Fruit fly (Drosophila melanogaster) whole organism, wandering third instar larva: Measurements from ENCODE around the gene CG10005.

Experiments
- CG32264 ChIP-seq: fragments of 200-800 bp; sonication (Bioruptor generic); optimal IDR thresholded peaks from 2 replicates; lab custom pipeline; 2016; ENCODE audit warnings: missing biosample characterization, missing genetic modification characterization
- CG9705 ChIP-seq: fragments of 200-800 bp; sonication (Bioruptor generic); optimal IDR thresholded peaks from 2 replicates; lab custom pipeline; 2018; ENCODE audit warnings: missing biosample characterization, mild to moderate bottlenecking, missing genetic modification characterization
- CrebA ChIP-seq: fragments of 200-800 bp; sonication (Bioruptor generic); optimal IDR thresholded peaks from 2 replicates; lab custom pipeline; 2016; ENCODE audit warnings: missing biosample characterization, mild to moderate bottlenecking, missing genetic modification characterization, borderline replicate concordance
- Dfd ChIP-seq: fragments of >200 bp; optimal IDR thresholded peaks from 2 replicates; lab custom pipeline; 2017; ENCODE audit warnings: missing biosample characterization, missing genetic modification characterization
- Dif ChIP-seq: fragments of 200-275, 200-300 bp; sonication (Bioruptor generic); optimal IDR thresholded peaks from 2 replicates; lab custom pipeline; 2018; ENCODE audit warnings: missing biosample characterization, missing genetic modification characterization; ENCODE audit not compliant: partially characterized antibody
- GATAd ChIP-seq: sonication (Bioruptor generic); optimal IDR thresholded peaks from 2 replicates; lab custom pipeline; 2016; ENCODE audit warnings: missing biosample characterization, missing genetic modification characterization
- HLH106 ChIP-seq: fragments of 200-800 bp; optimal IDR thresholded peaks from 3 replicates; lab custom pipeline; 2019; ENCODE audit warnings: missing biosample characterization, mild to moderate bottlenecking, missing genetic modification characterization, moderate library complexity
- Hr83 ChIP-seq: fragments of 200-300 bp; sonication (Bioruptor generic); optimal IDR thresholded peaks from 2 replicates; lab custom pipeline; 2016; ENCODE audit warnings: missing biosample characterization, mild to moderate bottlenecking, missing genetic modification characterization, moderate library complexity; ENCODE audit not compliant: poor library complexity, severe bottlenecking
- Jra ChIP-seq: sonication (Bioruptor generic); optimal IDR thresholded peaks from 2 replicates; lab custom pipeline; 2016; ENCODE audit warnings: missing biosample characterization, missing genetic modification characterization
- Mio ChIP-seq: sonication (Bioruptor generic); optimal IDR thresholded peaks from 2 replicates; lab custom pipeline; 2016; ENCODE audit warnings: missing biosample characterization, missing genetic modification characterization
- OdsH ChIP-seq: fragments of 200-800 bp; sonication (Bioruptor generic); optimal IDR thresholded peaks from 2 replicates; lab custom pipeline; 2016; ENCODE audit warnings: missing biosample characterization, mild to moderate bottlenecking, missing genetic modification characterization
- Rel ChIP-seq, 2 experiments: fragments of 200-800 bp; sonication (Bioruptor generic) in 1 of 2; optimal IDR thresholded peaks; 2 replicates in 1 of 2; 3 replicates in 1 of 2; lab custom pipeline; 2016 to 2019; ENCODE audit warnings: mild to moderate bottlenecking in 2 of 2, missing biosample characterization in 2 of 2, missing genetic modification characterization in 2 of 2, moderate library complexity in 1 of 2
- Sp1 ChIP-seq: fragments of 200-800 bp; sonication (Bioruptor generic); optimal IDR thresholded peaks from 3 replicates; lab custom pipeline; 2019; ENCODE audit warnings: missing biosample characterization, mild to moderate bottlenecking, missing genetic modification characterization, moderate library complexity
- Vsx2 ChIP-seq: fragments of 200-300, 225-300 bp; sonication (Bioruptor generic); optimal IDR thresholded peaks from 2 replicates; lab custom pipeline; 2018; ENCODE audit warnings: missing biosample characterization, missing genetic modification characterization; ENCODE audit not compliant: partially characterized antibody
- br ChIP-seq: fragments of 200-800 bp; sonication (Bioruptor generic); optimal IDR thresholded peaks from 2 replicates; lab custom pipeline; 2016; ENCODE audit warnings: missing biosample characterization, missing genetic modification characterization
- brk ChIP-seq: fragments of 200-800 bp; sonication (Bioruptor generic); optimal IDR thresholded peaks from 2 replicates; lab custom pipeline; 2016; ENCODE audit warnings: missing biosample characterization, mild to moderate bottlenecking, missing genetic modification characterization
- dl ChIP-seq, 2 experiments: fragments of 175-275, 200-275 bp in 1 of 2; fragments of 200-275 bp in 1 of 2; sonication (Bioruptor generic); optimal IDR thresholded peaks; lab custom pipeline; 2018; ENCODE audit warnings: mild to moderate bottlenecking in 2 of 2, missing biosample characterization in 2 of 2, missing genetic modification characterization in 2 of 2, moderate library complexity in 2 of 2; ENCODE audit not compliant: partially characterized antibody in 2 of 2, insufficient read depth in 1 of 2
- dmrt93B ChIP-seq: fragments of 200-800 bp; sonication (Bioruptor generic); optimal IDR thresholded peaks from 2 replicates; lab custom pipeline; 2018; ENCODE audit warnings: missing biosample characterization, mild to moderate bottlenecking, missing genetic modification characterization
- dsf ChIP-seq: sonication (Bioruptor generic); optimal IDR thresholded peaks from 2 replicates; lab custom pipeline; 2016; ENCODE audit warnings: missing biosample characterization, missing genetic modification characterization, borderline replicate concordance
- ey ChIP-seq: fragments of 200-800 bp; sonication (Bioruptor generic); optimal IDR thresholded peaks from 2 replicates; lab custom pipeline; 2016; ENCODE audit warnings: missing biosample characterization, missing genetic modification characterization
- foxo ChIP-seq, 2 experiments: fragments of 200-800 bp; sonication (Bioruptor generic); optimal IDR thresholded peaks; 2 replicates in 1 of 2; 3 replicates in 1 of 2; lab custom pipeline; 2016 to 2017; ENCODE audit warnings: missing biosample characterization in 2 of 2, missing genetic modification characterization in 2 of 2
- fru ChIP-seq: fragments of 200-800 bp; sonication (Bioruptor generic); optimal IDR thresholded peaks from 3 replicates; lab custom pipeline; 2016; ENCODE audit warnings: missing biosample characterization, mild to moderate bottlenecking, missing genetic modification characterization
- h ChIP-seq: fragments of 200-800 bp; sonication (Bioruptor generic); optimal IDR thresholded peaks from 3 replicates; lab custom pipeline; 2016; ENCODE audit warnings: missing biosample characterization, mild to moderate bottlenecking, missing genetic modification characterization
- jim ChIP-seq: fragments of 175-275, 200-325 bp; sonication (Bioruptor generic); optimal IDR thresholded peaks from 2 replicates; lab custom pipeline; 2016; ENCODE audit warnings: missing biosample characterization, mild to moderate bottlenecking, missing genetic modification characterization
- pan ChIP-seq: fragments of >200 bp; optimal IDR thresholded peaks from 2 replicates; lab custom pipeline; 2017
- psq ChIP-seq: fragments of 200-800 bp; sonication (Bioruptor generic); optimal IDR thresholded peaks from 3 replicates; lab custom pipeline; 2017; ENCODE audit warnings: missing biosample characterization, mild to moderate bottlenecking, missing genetic modification characterization, moderate library complexity
- rgr ChIP-seq: fragments of 200-800 bp; sonication (Bioruptor generic); optimal IDR thresholded peaks from 3 replicates; lab custom pipeline; 2016; ENCODE audit warnings: missing biosample characterization, mild to moderate bottlenecking, missing genetic modification characterization
- sage ChIP-seq: fragments of 200-800 bp; sonication (Bioruptor generic); optimal IDR thresholded peaks from 2 replicates; lab custom pipeline; 2016; ENCODE audit warnings: missing biosample characterization, mild to moderate bottlenecking, missing genetic modification characterization
- sv ChIP-seq: fragments of 200-800 bp; sonication (Bioruptor generic); optimal IDR thresholded peaks from 3 replicates; lab custom pipeline; 2016; ENCODE audit warnings: missing biosample characterization, missing genetic modification characterization
- tai ChIP-seq: sonication (Bioruptor generic); optimal IDR thresholded peaks from 2 replicates; lab custom pipeline; 2016; ENCODE audit warnings: missing biosample characterization, missing genetic modification characterization
- woc ChIP-seq: sonication (Bioruptor generic); optimal IDR thresholded peaks from 2 replicates; lab custom pipeline; 2016; ENCODE audit warnings: missing biosample characterization, mild to moderate bottlenecking, missing genetic modification characterization

Gene CG10005

DNA sequence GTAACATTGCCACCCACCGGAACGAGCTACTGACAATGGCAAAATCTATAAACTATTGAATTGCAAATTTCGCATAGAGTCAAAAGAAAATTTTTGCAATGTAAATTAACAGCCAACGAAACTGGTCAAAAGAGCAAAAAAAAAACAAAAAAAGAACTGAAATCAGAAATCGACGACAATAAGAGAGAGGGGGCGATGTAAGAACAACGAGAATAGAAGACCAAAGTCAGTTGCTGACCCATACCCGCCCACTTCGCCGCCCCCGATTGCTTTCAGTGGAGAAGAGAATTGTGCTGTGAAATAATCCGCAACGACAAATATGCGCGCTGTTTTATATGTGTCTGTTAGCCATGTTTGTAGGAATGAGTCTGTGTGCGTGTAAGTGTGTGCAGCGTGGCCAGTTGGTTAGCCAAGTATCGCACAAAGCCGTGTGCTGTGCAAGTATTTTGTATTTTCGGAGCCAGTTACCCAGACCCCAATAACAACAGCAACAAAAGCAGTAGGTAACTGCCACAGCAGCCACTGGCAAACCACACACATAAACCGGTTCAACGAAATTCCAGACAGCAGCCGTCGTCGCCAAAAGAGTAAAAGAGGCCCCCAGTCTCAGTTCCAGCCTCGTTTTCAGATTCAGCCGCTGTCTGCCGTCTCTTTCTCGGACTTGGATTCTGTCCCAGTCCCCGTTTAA, 39.4 kb downstream of the CG10005 start:
- TF ChIP-seq GATAd (GFP tag; lab: Kevin White, UChicago) (no peak), Jra (GFP tag; lab: Kevin White, UChicago) (peak; percentile 9), dl (GFP tag; optimal IDR thresholded peaks at IDR 0.05; lab: Kevin White, UChicago; ENCODE audit: insufficient read depth in 1 of 2, partially characterized antibody in 2 of 2) (peak; percentile 2 to 26), woc (GFP tag; lab: Kevin White, UChicago) (peak; percentile 56), psq (GFP tag; lab: Kevin White, UChicago) (peak; percentile 51), h (GFP tag; lab: Kevin White, UChicago) (peak; percentile 43), Sp1 (GFP tag; lab: Kevin White, UChicago) (no peak), ey (peak; percentile 44), tai (no peak), fru (peak; percentile 52), rgr (GFP tag; lab: Kevin White, UChicago) (peak; percentile 21), br (GFP tag; lab: Kevin White, UChicago) (peak; percentile 20), Rel (GFP tag; optimal IDR thresholded peaks at IDR 0.05; lab: Kevin White, UChicago) (peak; percentile 8), Rel (tag; optimal IDR thresholded peaks at IDR 0.05; lab: Kevin White, UChicago) (no peak), Vsx2 (peak; percentile 30), foxo (GFP tag; optimal IDR thresholded peaks at IDR 0.05; lab: Kevin White, UChicago) (peak in 1 of 2 experiments; percentile 55), Hr83 (GFP tag; lab: Kevin White, UChicago) (peak; percentile 26), CrebA (GFP tag; lab: Kevin White, UChicago) (peak; percentile 67), Dif (GFP tag; lab: Kevin White, UChicago) (peak; percentile 48), sage (GFP tag; lab: Kevin White, UChicago) (peak; percentile 32), OdsH (GFP tag; lab: Kevin White, UChicago) (peak; percentile 31), Mio (GFP tag; lab: Kevin White, UChicago) (no peak), dsf (GFP tag; lab: Kevin White, UChicago) (no peak), dmrt93B (GFP tag; lab: Kevin White, UChicago) (no peak)

DNA sequence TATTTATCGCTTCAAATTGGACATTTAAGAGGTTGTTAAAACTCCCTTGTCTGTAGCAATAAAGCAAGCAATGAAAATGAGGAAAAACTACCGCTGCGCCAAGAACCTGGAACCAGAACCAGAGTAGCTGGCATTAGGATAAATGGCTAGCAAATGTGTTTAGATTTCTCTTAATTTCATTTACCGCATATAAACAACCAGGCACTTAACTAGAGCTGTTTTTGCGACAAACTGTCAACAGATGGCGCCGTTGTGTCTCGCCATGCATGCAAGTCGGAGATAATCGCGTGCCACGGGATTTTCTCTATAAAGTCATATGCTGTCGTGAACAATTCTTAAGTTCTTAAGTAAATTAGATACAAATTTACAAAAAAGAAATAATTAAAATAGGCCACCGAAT, 43.1 kb downstream of the CG10005 start:
- TF ChIP-seq tai (no peak), sage (GFP tag; lab: Kevin White, UChicago) (no peak), woc (GFP tag; lab: Kevin White, UChicago) (no peak), br (GFP tag; lab: Kevin White, UChicago) (no peak), Dif (GFP tag; lab: Kevin White, UChicago) (no peak), CG32264 (no peak), dmrt93B (GFP tag; lab: Kevin White, UChicago) (no peak), jim (GFP tag; lab: Kevin White, UChicago) (no peak), Dfd (no peak), sv (GFP tag; lab: Kevin White, UChicago) (no peak), Rel (GFP tag; optimal IDR thresholded peaks at IDR 0.05; lab: Kevin White, UChicago) (no peak), Rel (tag; optimal IDR thresholded peaks at IDR 0.05; lab: Kevin White, UChicago) (no peak), OdsH (GFP tag; lab: Kevin White, UChicago) (no peak), HLH106 (tag; lab: Kevin White, UChicago) (no peak), CG9705 (GFP tag; lab: Kevin White, UChicago) (no peak), foxo (GFP tag; optimal IDR thresholded peaks at IDR 0.05; lab: Kevin White, UChicago) (no peak), Mio (GFP tag; lab: Kevin White, UChicago) (no peak), brk (no peak), ey (no peak), pan (lab: Kevin White, UChicago) (no peak), dl (GFP tag; optimal IDR thresholded peaks at IDR 0.05; lab: Kevin White, UChicago; ENCODE audit: insufficient read depth in 1 of 2, partially characterized antibody in 2 of 2) (no peak)

DNA sequence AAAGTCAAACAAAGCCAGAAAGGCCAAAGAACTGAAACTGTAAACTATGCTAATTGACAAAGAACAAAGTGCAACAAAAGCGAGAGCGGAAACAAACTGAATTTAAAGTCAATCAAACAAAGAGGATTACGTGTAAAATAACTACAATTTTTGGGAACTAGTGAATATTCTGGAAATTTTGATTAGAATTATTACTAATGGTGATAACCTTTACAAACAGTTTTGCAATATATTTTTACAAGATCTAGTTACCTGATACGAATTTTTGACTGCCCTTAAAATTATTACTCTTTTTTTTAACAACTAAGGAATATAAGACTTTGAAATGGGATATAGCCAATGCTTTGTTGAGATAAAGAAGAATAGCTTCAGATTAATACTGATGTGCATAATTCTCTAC, 46.0 kb downstream of the CG10005 start, which contains the start of gene CG14731:
Gene CG14731, plus strand, starts transcription at position 301 of the 400 bp plus-strand sequence.
- no peak for TF ChIP-seq brk
- TF ChIP-seq, all 38 proteins: peak for 0
